Worm (Caenorhabditis elegans) whole organism, L3 larva: Measurements from ENCODE around the gene srx-22.

Experiments
- R02D3.7 ChIP-seq: fragments of 150-350 bp; optimal IDR thresholded peaks from 2 replicates; lab custom pipeline; 2014; ENCODE audit warnings: missing biosample characterization, missing genetic modification characterization
- ZK546.5 ChIP-seq: sonication (generic microtip); optimal IDR thresholded peaks from 2 replicates; lab custom pipeline; 2017; ENCODE audit warnings: missing biosample characterization, missing genetic modification characterization
- aly-2 ChIP-seq: fragments of 150-350 bp; optimal IDR thresholded peaks from 2 replicates; lab custom pipeline; 2014; ENCODE audit warnings: missing biosample characterization, missing genetic modification characterization
- ceh-28 ChIP-seq: fragments of 150-350 bp; optimal IDR thresholded peaks from 2 replicates; lab custom pipeline; 2014; ENCODE audit warnings: missing biosample characterization, missing genetic modification reagents, missing genetic modification characterization
- ceh-82 ChIP-seq: fragments of 150-350 bp; optimal IDR thresholded peaks from 2 replicates; lab custom pipeline; 2014; ENCODE audit warnings: missing biosample characterization, missing genetic modification characterization
- ceh-9 ChIP-seq: sonication (generic microtip); optimal IDR thresholded peaks from 2 replicates; lab custom pipeline; 2018; ENCODE audit warnings: missing biosample characterization, missing genetic modification characterization
- egl-27 ChIP-seq: sonication (generic microtip); optimal IDR thresholded peaks from 4 replicates; lab custom pipeline; 2017; ENCODE audit warnings: missing biosample characterization, missing genetic modification reagents, missing genetic modification characterization
- egl-5 ChIP-seq: fragments of 150-350 bp; optimal IDR thresholded peaks from 2 replicates; lab custom pipeline; 2017; ENCODE audit warnings: missing biosample characterization, missing genetic modification reagents, missing genetic modification characterization, inconsistent platforms
- elt-1 ChIP-seq: fragments of 150-350 bp; optimal IDR thresholded peaks from 2 replicates; lab custom pipeline; 2014; ENCODE audit warnings: missing biosample characterization, missing genetic modification characterization
- elt-2 ChIP-seq: sonication (generic microtip); optimal IDR thresholded peaks from 2 replicates; lab custom pipeline; 2016; ENCODE audit warnings: missing genetic modification reagents, mild to moderate bottlenecking, missing genetic modification characterization, missing compliant biosample characterization
- elt-3 ChIP-seq, 3 experiments: fragments of 150-350 bp in 1 of 3; sonication (generic microtip) in 2 of 3; optimal IDR thresholded peaks; 2 replicates in 2 of 3; 4 replicates in 1 of 3; lab custom pipeline; 2014 to 2017; ENCODE audit warnings: missing biosample characterization in 3 of 3, missing genetic modification characterization in 3 of 3
- eor-1 ChIP-seq, 2 experiments: fragments of 150-350 bp; optimal IDR thresholded peaks; 2 replicates each; lab custom pipeline; 2014 to 2018; ENCODE audit warnings: missing biosample characterization in 2 of 2, missing genetic modification characterization in 2 of 2
- fkh-10 ChIP-seq: sonication (generic microtip); optimal IDR thresholded peaks from 2 replicates; lab custom pipeline; 2017; ENCODE audit warnings: missing biosample characterization, missing genetic modification reagents, missing genetic modification characterization
- fkh-2 ChIP-seq: fragments of 150-350 bp; optimal IDR thresholded peaks from 2 replicates; lab custom pipeline; 2014; ENCODE audit warnings: missing biosample characterization, missing genetic modification reagents, missing genetic modification characterization
- fos-1 ChIP-seq: fragments of 150-350 bp; optimal IDR thresholded peaks from 2 replicates; lab custom pipeline; 2014; ENCODE audit warnings: missing biosample characterization, missing genetic modification characterization
- hmg-11 ChIP-seq: sonication (generic microtip); optimal IDR thresholded peaks from 2 replicates; lab custom pipeline; 2016; ENCODE audit warnings: missing genetic modification characterization, missing compliant biosample characterization
- lin-39 ChIP-seq: fragments of 150-350 bp; optimal IDR thresholded peaks from 2 replicates; lab custom pipeline; 2018; ENCODE audit warnings: missing biosample characterization, missing genetic modification reagents, missing genetic modification characterization
- mdl-1 ChIP-seq: fragments of 150-350 bp; optimal IDR thresholded peaks from 2 replicates; lab custom pipeline; 2014; ENCODE audit warnings: missing biosample characterization, missing genetic modification characterization
- nfya-1 ChIP-seq: sonication (generic microtip); optimal IDR thresholded peaks from 2 replicates; lab custom pipeline; 2017; ENCODE audit warnings: missing genetic modification characterization, mild to moderate bottlenecking, missing compliant biosample characterization, antibody characterized with exemption, moderate library complexity; ENCODE audit not compliant: insufficient read depth
- nhr-12 ChIP-seq: fragments of 150-350 bp; optimal IDR thresholded peaks from 2 replicates; lab custom pipeline; 2014; ENCODE audit warnings: missing biosample characterization, missing genetic modification characterization
- nhr-23 ChIP-seq: fragments of 150-350 bp; optimal IDR thresholded peaks from 2 replicates; lab custom pipeline; 2014; ENCODE audit warnings: missing biosample characterization, missing genetic modification reagents, missing genetic modification characterization
- nhr-237 ChIP-seq: fragments of 150-350 bp; optimal IDR thresholded peaks from 2 replicates; lab custom pipeline; 2014; ENCODE audit warnings: missing biosample characterization, missing genetic modification characterization
- nhr-25 ChIP-seq: sonication (generic microtip); optimal IDR thresholded peaks from 2 replicates; lab custom pipeline; 2017; ENCODE audit warnings: missing biosample characterization, missing genetic modification characterization
- nhr-28 ChIP-seq: fragments of 150-350 bp; optimal IDR thresholded peaks from 2 replicates; lab custom pipeline; 2014; ENCODE audit warnings: missing biosample characterization, missing genetic modification characterization
- nhr-43 ChIP-seq: sonication (generic microtip); optimal IDR thresholded peaks from 2 replicates; lab custom pipeline; 2016; ENCODE audit warnings: mild to moderate bottlenecking, missing genetic modification characterization, missing compliant biosample characterization; ENCODE audit not compliant: poor library complexity, severe bottlenecking
- nhr-67 ChIP-seq: fragments of 150-350 bp; optimal IDR thresholded peaks from 2 replicates; lab custom pipeline; 2014; ENCODE audit warnings: missing biosample characterization, missing genetic modification characterization
- nhr-76 ChIP-seq: fragments of 150-350 bp; sonication (generic microtip); optimal IDR thresholded peaks from 5 replicates; lab custom pipeline; 2014; ENCODE audit warnings: missing biosample characterization, missing genetic modification characterization
- nhr-77 ChIP-seq: fragments of 150-350 bp; optimal IDR thresholded peaks from 2 replicates; lab custom pipeline; 2014; ENCODE audit warnings: missing biosample characterization, missing genetic modification characterization
- pha-4 ChIP-seq: fragments of 150-350 bp; optimal IDR thresholded peaks from 2 replicates; lab custom pipeline; 2014; ENCODE audit warnings: missing biosample characterization, missing genetic modification reagents, missing genetic modification characterization
- pqm-1 ChIP-seq: fragments of 150-350 bp; optimal IDR thresholded peaks from 2 replicates; lab custom pipeline; 2017; ENCODE audit warnings: missing biosample characterization, missing genetic modification characterization, inconsistent platforms
- skn-1 ChIP-seq: fragments of 150-350 bp; optimal IDR thresholded peaks from 2 replicates; lab custom pipeline; 2014; ENCODE audit warnings: missing biosample characterization, missing genetic modification characterization
- snpc-4 ChIP-seq: fragments of 150-350 bp; optimal IDR thresholded peaks from 2 replicates; lab custom pipeline; 2014; ENCODE audit warnings: missing biosample characterization, missing genetic modification characterization
- tbx-2 ChIP-seq: sonication (generic microtip); optimal IDR thresholded peaks from 2 replicates; lab custom pipeline; 2016; ENCODE audit warnings: mild to moderate bottlenecking, missing genetic modification characterization, missing compliant biosample characterization
- unc-39 ChIP-seq: sonication (generic microtip); optimal IDR thresholded peaks from 4 replicates; lab custom pipeline; 2017; ENCODE audit warnings: missing biosample characterization, missing genetic modification characterization
- unc-62 ChIP-seq: fragments of 150-350 bp; sonication (generic microtip); optimal IDR thresholded peaks from 4 replicates; lab custom pipeline; 2014; ENCODE audit warnings: missing biosample characterization, missing genetic modification reagents, missing genetic modification characterization
- ztf-4 ChIP-seq: fragments of 150-350 bp; optimal IDR thresholded peaks from 2 replicates; lab custom pipeline; 2014; ENCODE audit warnings: missing biosample characterization, missing genetic modification characterization

The srx-22 gene

DNA sequence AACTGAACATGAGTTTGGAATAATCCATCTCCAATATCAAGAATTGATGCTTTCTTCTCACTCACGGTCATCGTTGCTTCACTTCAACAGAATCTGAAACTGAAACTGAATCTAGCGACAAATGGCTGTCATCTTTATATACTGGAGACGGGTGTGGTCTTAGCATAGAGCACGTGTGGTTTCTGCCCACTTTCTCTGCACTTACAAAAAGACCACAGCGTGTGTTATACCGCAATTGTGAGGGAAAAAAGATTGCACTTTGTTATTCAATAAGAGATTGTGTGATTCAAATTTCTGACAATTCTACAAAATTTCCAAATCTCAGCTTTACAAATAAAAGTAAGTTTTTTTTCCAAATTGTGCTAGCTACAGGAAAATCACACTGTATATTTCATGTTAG lies 33.6 kb upstream of the srx-22 start, which contains the start of gene F48G7.12:
F48G7.12 (minus strand) TSS at position 101 of the 400 bp plus-strand sequence.
- no peak for TF ChIP-seq eor-1 (tag; optimal IDR thresholded peaks at IDR 0.05; lab: Kevin White, UChicago)
- no peak for TF ChIP-seq nhr-25 (tag; lab: Kevin White, UChicago)
- TF ChIP-seq fkh-10 (GFP tag; lab: Kevin White, UChicago): no peak
- TF ChIP-seq egl-27 (tag; lab: Kevin White, UChicago): no peak
- TF ChIP-seq ceh-82: no peak

DNA sequence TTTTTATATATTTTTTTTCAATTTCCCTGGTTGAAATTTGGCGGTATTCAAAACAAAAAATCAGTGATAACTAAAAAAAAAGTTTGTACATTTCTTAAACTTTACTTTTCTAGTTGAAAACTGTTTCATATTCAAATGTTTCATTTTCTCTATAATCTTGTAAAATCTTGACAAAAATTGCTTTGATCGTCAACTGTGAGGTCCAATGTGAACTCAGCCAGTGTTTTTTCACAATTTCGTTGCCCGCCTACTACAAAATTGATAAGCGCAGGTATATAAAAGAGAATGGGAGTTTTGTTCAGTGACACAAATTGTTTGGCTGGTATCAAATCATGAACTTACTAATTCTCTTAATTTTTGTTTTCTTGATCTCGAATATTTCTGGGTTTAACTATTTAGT lies 32.9 kb upstream of the srx-22 start, which contains the start of gene ugt-42:
ugt-42 (plus strand) TSS at position 301 of the 400 bp plus-strand sequence.
- TF ChIP-seq ceh-9 (tag; lab: Kevin White, UChicago): no peak
- TF ChIP-seq fos-1 (tag; lab: Kevin White, UChicago): no peak
- TF ChIP-seq nhr-76 (tag; lab: Kevin White, UChicago): no peak
- TF ChIP-seq elt-1 (tag; lab: Kevin White, UChicago): no peak
- TF ChIP-seq nhr-23 (tag; lab: Kevin White, UChicago): no peak
- TF ChIP-seq fkh-2 (tag; lab: Kevin White, UChicago): no peak
- TF ChIP-seq nfya-1 (tag; lab: Kevin White, UChicago): no peak
- no peak for TF ChIP-seq elt-2 (tag; lab: Kevin White, UChicago)
- TF ChIP-seq pqm-1: no peak
- no peak for TF ChIP-seq unc-39 (tag; lab: Kevin White, UChicago)
- TF ChIP-seq nhr-28 (tag; lab: Kevin White, UChicago): no peak
- TF ChIP-seq elt-3 (tag; optimal IDR thresholded peaks at IDR 0.05; lab: Kevin White, UChicago): no peak
- TF ChIP-seq egl-5: no peak
- TF ChIP-seq ZK546.5 (tag; lab: Kevin White, UChicago): no peak
- no peak for TF ChIP-seq hmg-11 (tag; lab: Kevin White, UChicago)
- no peak for TF ChIP-seq fkh-10 (GFP tag; lab: Kevin White, UChicago)
- no peak for TF ChIP-seq nhr-12 (tag; lab: Kevin White, UChicago)
- TF ChIP-seq mdl-1 (tag; lab: Kevin White, UChicago): no peak

ce11 chrV:652940-653339 lies 26.8 kb upstream of the srx-22 start, which contains the start of gene srj-5:
TSS of gene srj-5 (minus strand) at chrV:653040.
- TF ChIP-seq ceh-28 (tag; lab: Kevin White, UChicago) (no peak), unc-62 (no peak), egl-27 (tag; lab: Kevin White, UChicago) (no peak), aly-2 (tag; lab: Kevin White, UChicago) (no peak), nhr-237 (tag; lab: Kevin White, UChicago) (no peak), tbx-2 (no peak), elt-3 (tag; optimal IDR thresholded peaks at IDR 0.05; lab: Kevin White, UChicago) (no peak), pha-4 (tag; lab: Kevin White, UChicago) (no peak), fos-1 (tag; lab: Kevin White, UChicago) (no peak), unc-39 (tag; lab: Kevin White, UChicago) (no peak), nfya-1 (tag; lab: Kevin White, UChicago) (no peak)
- TF ChIP-seq, all 47 proteins: peak for 0

DNA sequence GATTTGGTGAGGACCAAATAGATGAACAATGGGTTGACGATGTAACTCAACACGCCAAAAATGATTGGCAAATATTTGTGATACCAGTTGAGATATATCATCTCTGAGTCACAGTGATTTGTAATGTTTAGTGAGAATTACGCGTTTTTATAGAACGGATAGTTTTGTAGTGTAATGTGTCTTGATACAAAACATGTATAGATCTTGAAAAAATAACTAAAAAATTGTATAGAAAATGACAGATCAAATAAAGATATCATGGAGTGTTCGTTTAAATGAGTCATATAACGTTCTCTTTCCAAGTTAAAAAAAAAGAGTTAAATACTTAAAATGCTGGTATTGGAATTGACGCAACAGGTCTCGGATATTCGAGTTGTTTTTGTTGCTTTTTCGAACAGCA lies 25.4 kb upstream of the srx-22 start, which contains the start of gene srj-6:
srj-6 (minus strand) TSS at position 101 of the 400 bp plus-strand sequence.
- no peak for TF ChIP-seq pha-4 (tag; lab: Kevin White, UChicago)
- TF ChIP-seq elt-1 (tag; lab: Kevin White, UChicago): no peak
- TF ChIP-seq R02D3.7 (tag; lab: Kevin White, UChicago): no peak
- TF ChIP-seq hmg-11 (tag; lab: Kevin White, UChicago): no peak
- TF ChIP-seq nhr-43 (tag; lab: Kevin White, UChicago): no peak
- no peak for TF ChIP-seq nhr-28 (tag; lab: Kevin White, UChicago)
- no peak for TF ChIP-seq elt-3 (tag; optimal IDR thresholded peaks at IDR 0.05; lab: Kevin White, UChicago)
- no peak for TF ChIP-seq egl-5
- no peak for TF ChIP-seq snpc-4 (tag; lab: Kevin White, UChicago)
- no peak for TF ChIP-seq lin-39 (tag; lab: Kevin White, UChicago)
- TF ChIP-seq skn-1: no peak
- no peak for TF ChIP-seq nhr-67 (tag; lab: Kevin White, UChicago)
- no peak for TF ChIP-seq ztf-4
- TF ChIP-seq mdl-1 (tag; lab: Kevin White, UChicago): no peak
- no peak for TF ChIP-seq nfya-1 (tag; lab: Kevin White, UChicago)
- TF ChIP-seq fkh-2 (tag; lab: Kevin White, UChicago): no peak
- TF ChIP-seq nhr-77 (tag; lab: Kevin White, UChicago): no peak
- no peak for TF ChIP-seq unc-39 (tag; lab: Kevin White, UChicago)
- TF ChIP-seq tbx-2: no peak
- no peak for TF ChIP-seq aly-2 (tag; lab: Kevin White, UChicago)
- TF ChIP-seq, all 47 proteins: peak for 0
